Fruit fly (Drosophila melanogaster): ENCODE measurements around the gene CG7382.

Gene CG7382

dm6 chr2L:5546518-5547287, 27.0 kb upstream of the CG7382 start, which contains the start of gene Oscillin (continued):
- TF ChIP-seq rib (GFP tag; IDR thresholded peaks at IDR 0.05), result peak; percentile 45; the same call in 1 of the 2 replicates
- TF ChIP-seq jumu (GFP tag; optimal IDR thresholded peaks at IDR 0.05), result no peak
- TF ChIP-seq pita (GFP tag; optimal IDR thresholded peaks at IDR 0.05), result no peak
- peak; percentile 59 for TF ChIP-seq CG13287 (GFP tag; IDR thresholded peaks at IDR 0.05; ENCODE audit: partially characterized antibody)
- peak; percentile 86 for TF ChIP-seq CG7556 (GFP tag; optimal IDR thresholded peaks at IDR 0.05)
- peak; percentile 83 for TF ChIP-seq tap (tag; optimal IDR thresholded peaks at IDR 0.05)
- TF ChIP-seq repo (GFP tag; optimal IDR thresholded peaks at IDR 0.05), result no peak
- TF ChIP-seq CG7745 (tag; optimal IDR thresholded peaks at IDR 0.05), result peak; percentile 93
- peak; percentile 91 for TF ChIP-seq CG17359 (tag; optimal IDR thresholded peaks at IDR 0.05)
- TF ChIP-seq aop (GFP tag; IDR thresholded peaks at IDR 0.05), result no peak
- no peak for TF ChIP-seq ap (GFP tag; IDR thresholded peaks at IDR 0.05)
- peak; percentile 68; the same call in 2 of the 3 replicates for TF ChIP-seq ken (GFP tag; IDR thresholded peaks at IDR 0.05)
- TF ChIP-seq Eip74EF (GFP tag; optimal IDR thresholded peaks at IDR 0.05), result peak in 1 of 2 experiments; percentile 80
- TF ChIP-seq nerfin-1 (tag; optimal IDR thresholded peaks at IDR 0.05), result peak; percentile 85
- peak; percentile 76 for TF ChIP-seq CG11247 (GFP tag; IDR thresholded peaks at IDR 0.05)
- TF ChIP-seq CG11398 (GFP tag; optimal IDR thresholded peaks at IDR 0.05), result peak; percentile 12
- no peak for TF ChIP-seq CG43689 (GFP tag; IDR thresholded peaks at IDR 0.05)
- TF ChIP-seq CG13424 (tag; optimal IDR thresholded peaks at IDR 0.05), result no peak
- peak; percentile 80 for TF ChIP-seq CG3281 (GFP tag; optimal IDR thresholded peaks at IDR 0.05)
- TF ChIP-seq croc (GFP tag; conservative IDR thresholded peaks at IDR 0.05), result peak; percentile 72; the same call in 2 of the 3 replicates
- no peak for TF ChIP-seq CG9609 (GFP tag; optimal IDR thresholded peaks at IDR 0.05)
- TF ChIP-seq CG1529 (GFP tag; optimal IDR thresholded peaks at IDR 0.05), result no peak
- TF ChIP-seq CG17802 (tag; optimal IDR thresholded peaks at IDR 0.05), result peak; percentile 31
- TF ChIP-seq H15 (GFP tag; IDR thresholded peaks at IDR 0.05), result peak; percentile 72
- TF ChIP-seq hth (optimal IDR thresholded peaks at IDR 0.05), result no peak
- peak; percentile 43 for TF ChIP-seq ERR (GFP tag; optimal IDR thresholded peaks at IDR 0.05)
- peak; percentile 87 for TF ChIP-seq oc (tag; optimal IDR thresholded peaks at IDR 0.05)

- TF ChIP-seq CG12769 (tag; optimal IDR thresholded peaks at IDR 0.05) (peak; percentile 5), CG7357 (GFP tag; IDR thresholded peaks at IDR 0.05) (no peak), cato (GFP tag; optimal IDR thresholded peaks at IDR 0.05; ENCODE audit: borderline replicate concordance) (no peak), Oaz (GFP tag; IDR thresholded peaks at IDR 0.05) (0 out of 2 replicates have a peak, but pooled peaks have one; percentile 37), rib (GFP tag; IDR thresholded peaks at IDR 0.05) (no peak), CG16863 (GFP tag; optimal IDR thresholded peaks at IDR 0.05) (no peak), CG13424 (tag; optimal IDR thresholded peaks at IDR 0.05) (no peak), CG4360 (GFP tag; IDR thresholded peaks at IDR 0.05) (peak; percentile 85), CG6272 (GFP tag; IDR thresholded peaks at IDR 0.05) (no peak), ewg (GFP tag; optimal IDR thresholded peaks at IDR 0.05) (no peak), hth (optimal IDR thresholded peaks at IDR 0.05) (no peak), wdn (GFP tag; IDR thresholded peaks at IDR 0.05) (no peak), CG2120 (GFP tag; optimal IDR thresholded peaks at IDR 0.05) (no peak), toy (GFP tag; IDR thresholded peaks at IDR 0.05) (no peak), btn (GFP tag; optimal IDR thresholded peaks at IDR 0.05) (no peak), CG17802 (tag; optimal IDR thresholded peaks at IDR 0.05) (no peak), Hr39 (optimal IDR thresholded peaks at IDR 0.05) (no peak), sr (GFP tag; IDR thresholded peaks at IDR 0.05) (peak; percentile 58; the same call in 1 of the 3 replicates), slp2 (GFP tag; optimal IDR thresholded peaks at IDR 0.05) (no peak), CG12299 (tag; optimal IDR thresholded peaks at IDR 0.05) (no peak), tin (GFP tag; optimal IDR thresholded peaks at IDR 0.05) (no peak), Dad (GFP tag; optimal IDR thresholded peaks at IDR 0.05) (no peak), Max (GFP tag; optimal IDR thresholded peaks at IDR 0.05) (no peak), bsh (GFP tag; optimal IDR thresholded peaks at IDR 0.05) (peak in 1 of 2 experiments; percentile 52), slou (GFP tag; optimal IDR thresholded peaks at IDR 0.05) (no peak), eve (GFP tag; optimal IDR thresholded peaks at IDR 0.05) (no peak), HLH54F (GFP tag; optimal IDR thresholded peaks at IDR 0.05) (peak; percentile 22)
Observed at dm6 chr2L:5546207-5546517, 26.5 kb upstream of the CG7382 start.

Measured in whole organism, embryonic.